Fruit fly (Drosophila melanogaster): Measurements from ENCODE around the gene Ddrgk1.

Gene Ddrgk1

dm6 chr3R:21199953-21200368 lies 14.9 kb upstream of the Ddrgk1 start:
- peak; percentile 55 for TF ChIP-seq topi (GFP tag; optimal IDR thresholded peaks at IDR 0.05)
- peak; percentile 75 for TF ChIP-seq eg (GFP tag; IDR thresholded peaks at IDR 0.05)
- TF ChIP-seq Hr39 (GFP tag; optimal IDR thresholded peaks at IDR 0.05) = peak; percentile 63
- TF ChIP-seq Hr38 (GFP tag; optimal IDR thresholded peaks at IDR 0.05) = no peak
- TF ChIP-seq CG3919 (GFP tag; optimal IDR thresholded peaks at IDR 0.05) = peak; percentile 55
- TF ChIP-seq CG6163 (GFP tag; IDR thresholded peaks at IDR 0.05) = peak; percentile 40; the same call in 1 of the 3 replicates
- peak; percentile 67 for TF ChIP-seq CG4318 (GFP tag; optimal IDR thresholded peaks at IDR 0.05)
- TF ChIP-seq CG32006 (GFP tag; optimal IDR thresholded peaks at IDR 0.05) = peak; percentile 88
- TF ChIP-seq Sox102F (GFP tag; optimal IDR thresholded peaks at IDR 0.05) = peak; percentile 42
- TF ChIP-seq ss (GFP tag; optimal IDR thresholded peaks at IDR 0.05) = peak; percentile 35 to 37
- TF ChIP-seq achi (GFP tag; optimal IDR thresholded peaks at IDR 0.05) = peak; percentile 76
- peak; percentile 88 for TF ChIP-seq Eip78C (GFP tag)
- TF ChIP-seq CG15336 (GFP tag; IDR thresholded peaks at IDR 0.05) = peak; percentile 88
- peak; percentile 37 for TF ChIP-seq cyc (GFP tag; optimal IDR thresholded peaks at IDR 0.05)
- peak; percentile 31 for TF ChIP-seq CG10669 (GFP tag; optimal IDR thresholded peaks at IDR 0.05)
- TF ChIP-seq Lpt (GFP tag; optimal IDR thresholded peaks at IDR 0.05) = peak; percentile 35
- peak; percentile 77 for TF ChIP-seq CG10631 (GFP tag; optimal IDR thresholded peaks at IDR 0.05)
- TF ChIP-seq OdsH (GFP tag; optimal IDR thresholded peaks at IDR 0.05) = peak; percentile 78
- peak; percentile 63 for TF ChIP-seq CG11762 (GFP tag; optimal IDR thresholded peaks at IDR 0.05; ENCODE audit: insufficient read depth)
- TF ChIP-seq Sox15 (GFP tag; optimal IDR thresholded peaks at IDR 0.05) = peak; percentile 25
- peak; percentile 82 for TF ChIP-seq Eip75B (GFP tag; optimal IDR thresholded peaks at IDR 0.05)
- TF ChIP-seq fkh (GFP tag; optimal IDR thresholded peaks at IDR 0.05) = no peak
- TF ChIP-seq esn (GFP tag; optimal IDR thresholded peaks at IDR 0.05) = peak; percentile 73
- peak; percentile 58 for TF ChIP-seq Eip93F (GFP tag; optimal IDR thresholded peaks at IDR 0.05)
- TF ChIP-seq CG6808 (GFP tag; optimal IDR thresholded peaks at IDR 0.05) = peak; percentile 8
- peak; percentile 58 for TF ChIP-seq CG6792 (GFP tag; optimal IDR thresholded peaks at IDR 0.05)
- no peak for TF ChIP-seq CG6854 (GFP tag; optimal IDR thresholded peaks at IDR 0.05)
- TF ChIP-seq Smox (GFP tag; optimal IDR thresholded peaks at IDR 0.05) = peak; percentile 56
- peak; percentile 59 for TF ChIP-seq Ets96B (tag; optimal IDR thresholded peaks at IDR 0.05)
- peak; percentile 23 for TF ChIP-seq CG8319 (GFP tag; optimal IDR thresholded peaks at IDR 0.05)
- no peak for TF ChIP-seq Blimp-1 (GFP tag; optimal IDR thresholded peaks at IDR 0.05)
- peak; percentile 49 for TF ChIP-seq CG3032 (tag; optimal IDR thresholded peaks at IDR 0.05)
- peak; percentile 67 for TF ChIP-seq Gug (GFP tag; IDR thresholded peaks at IDR 0.05)
- TF ChIP-seq CG6276 (GFP tag; optimal IDR thresholded peaks at IDR 0.05) = peak; percentile 46
- peak; percentile 77 for TF ChIP-seq pdm3 (GFP tag; optimal IDR thresholded peaks at IDR 0.05)
- TF ChIP-seq fd85E (GFP tag; optimal IDR thresholded peaks at IDR 0.05) = no peak
- TF ChIP-seq net (GFP tag; optimal IDR thresholded peaks at IDR 0.05) = peak; percentile 83
- peak; percentile 26 for TF ChIP-seq CG34406 (GFP tag; optimal IDR thresholded peaks at IDR 0.05)
- peak; percentile 85 for TF ChIP-seq Hr4 (GFP tag; optimal IDR thresholded peaks at IDR 0.05)
- peak; percentile 93 for TF ChIP-seq svp (GFP tag)
- peak; percentile 60 for TF ChIP-seq lz (GFP tag; optimal IDR thresholded peaks at IDR 0.05)
- TF ChIP-seq spab (GFP tag; optimal IDR thresholded peaks at IDR 0.05) = peak; percentile 56
- peak; percentile 20 for TF ChIP-seq CG11902 (GFP tag; optimal IDR thresholded peaks at IDR 0.05)
- TF ChIP-seq dsx (GFP tag; optimal IDR thresholded peaks at IDR 0.05; ENCODE audit: poor library complexity, severe bottlenecking) = peak; percentile 66
- peak; percentile 72 for TF ChIP-seq CG8632 (GFP tag; optimal IDR thresholded peaks at IDR 0.05)
- TF ChIP-seq CG1621 (tag; optimal IDR thresholded peaks at IDR 0.05) = peak; percentile 35
- TF ChIP-seq vri (GFP tag; optimal IDR thresholded peaks at IDR 0.05) = no peak
- TF ChIP-seq fd59A (GFP tag; optimal IDR thresholded peaks at IDR 0.05) = peak; percentile 47
- peak; percentile 81 for TF ChIP-seq CG8119 (GFP tag; IDR thresholded peaks at IDR 0.05)
- peak; percentile 31 for TF ChIP-seq CG7368 (GFP tag; optimal IDR thresholded peaks at IDR 0.05)
- peak; percentile 62 for TF ChIP-seq Sox14 (GFP tag; optimal IDR thresholded peaks at IDR 0.05)
- no peak for TF ChIP-seq CG9139 (GFP tag; optimal IDR thresholded peaks at IDR 0.05)

Data from whole organism, prepupa.